Worm (Caenorhabditis elegans) whole organism, midembryonic: ENCODE results near the gene srbc-41.

Source experiments
- T22C8.4 ChIP-seq: fragments of 200-800 bp; sonication (Bioruptor generic); IDR thresholded peaks from 2 replicates; pipeline ENCODE4 v1.3.6; 2022; ENCODE audit warnings: missing genetic modification characterization, missing compliant biosample characterization
- cog-1 ChIP-seq: sonication (generic microtip); optimal IDR thresholded peaks from 2 replicates; lab custom pipeline; 2016; ENCODE audit warnings: missing genetic modification characterization, missing compliant biosample characterization
- flt-1 ChIP-seq: fragments of 200-800 bp; sonication (Bioruptor generic); IDR thresholded peaks from 2 replicates; pipeline ENCODE4 v1.3.6; 2022; ENCODE audit warnings: missing genetic modification characterization, missing compliant biosample characterization
- klf-2 ChIP-seq: fragments of 200-800 bp; sonication (Bioruptor generic); conservative IDR thresholded peaks from 2 replicates; pipeline ENCODE4 v1.3.6; 2022; ENCODE audit warnings: missing genetic modification reagents, missing genetic modification characterization, missing compliant biosample characterization
- med-1 ChIP-seq: sonication (generic microtip); optimal IDR thresholded peaks from 2 replicates; lab custom pipeline; 2017; ENCODE audit warnings: missing genetic modification characterization, mild to moderate bottlenecking, missing compliant biosample characterization, antibody characterized with exemption, missing genetic modification reagents; ENCODE audit not compliant: insufficient read depth
- ref-1 ChIP-seq: fragments of 200-800 bp; sonication (Bioruptor generic); conservative IDR thresholded peaks from 2 replicates; pipeline ENCODE4 v1.3.6; 2022; ENCODE audit warnings: missing genetic modification reagents, missing genetic modification characterization, missing compliant biosample characterization
- tab-1 ChIP-seq: fragments of 200-800 bp; sonication (Bioruptor generic); IDR thresholded peaks from 2 replicates; pipeline ENCODE4 v1.3.6; 2022; ENCODE audit warnings: missing genetic modification characterization, missing compliant biosample characterization
- ztf-23 ChIP-seq: fragments of 200-800 bp; sonication (Bioruptor generic); IDR thresholded peaks from 2 replicates; pipeline ENCODE4 v1.3.6; 2022; ENCODE audit warnings: missing genetic modification reagents, missing genetic modification characterization, missing compliant biosample characterization
- ztf-29 ChIP-seq: fragments of 200-800 bp; sonication (Bioruptor generic); IDR thresholded peaks from 2 replicates; pipeline ENCODE4 v1.3.6; 2022; ENCODE audit warnings: missing genetic modification reagents, missing genetic modification characterization, missing compliant biosample characterization

The srbc-41 gene

ce11 chrV:1611570-1611969 lies 3.1 kb downstream of the srbc-41 start:
- TF ChIP-seq klf-2 (GFP tag; lab: Robert Waterston, UW) (no peak), med-1 (no peak), ztf-23 (GFP tag; lab: Robert Waterston, UW) (no peak), ref-1 (GFP tag; lab: Robert Waterston, UW) (no peak), flt-1 (GFP tag; lab: Robert Waterston, UW) (no peak), tab-1 (GFP tag; lab: Robert Waterston, UW) (no peak), cog-1 (tag; lab: Kevin White, UChicago) (no peak), ztf-29 (GFP tag; lab: Robert Waterston, UW) (no peak), T22C8.4 (GFP tag; lab: Robert Waterston, UW) (no peak)

ce11 chrV:1610097-1610496 lies 4.5 kb downstream of the srbc-41 start, which contains the start of gene nhr-177:
nhr-177 (plus strand) TSS chrV:1610263.
- TF ChIP-seq med-1: no peak
- TF ChIP-seq flt-1 (GFP tag; lab: Robert Waterston, UW): no peak
- TF ChIP-seq ztf-29 (GFP tag; lab: Robert Waterston, UW): no peak
- no peak for TF ChIP-seq tab-1 (GFP tag; lab: Robert Waterston, UW)
- no peak for TF ChIP-seq ztf-23 (GFP tag; lab: Robert Waterston, UW)
- TF ChIP-seq T22C8.4 (GFP tag; lab: Robert Waterston, UW): no peak
- no peak for TF ChIP-seq cog-1 (tag; lab: Kevin White, UChicago)
- TF ChIP-seq klf-2 (GFP tag; lab: Robert Waterston, UW): no peak
- no peak for TF ChIP-seq ref-1 (GFP tag; lab: Robert Waterston, UW)

- no peak for TF ChIP-seq cog-1 (tag; lab: Kevin White, UChicago)
- no peak for TF ChIP-seq T22C8.4 (GFP tag; lab: Robert Waterston, UW)
These were observed 6.8 kb downstream of the srbc-41 start, which contains the start of gene nhr-178 for ce11 chrV:1607790-1608189. nhr-178 (minus strand) TSS chrV:1607953.

- TF ChIP-seq cog-1 (tag; lab: Kevin White, UChicago): no peak
- TF ChIP-seq flt-1 (GFP tag; lab: Robert Waterston, UW): no peak
- no peak for TF ChIP-seq tab-1 (GFP tag; lab: Robert Waterston, UW)
- no peak for TF ChIP-seq ztf-29 (GFP tag; lab: Robert Waterston, UW)
- no peak for TF ChIP-seq klf-2 (GFP tag; lab: Robert Waterston, UW)
- TF ChIP-seq ztf-23 (GFP tag; lab: Robert Waterston, UW): no peak
- TF ChIP-seq ref-1 (GFP tag; lab: Robert Waterston, UW): no peak
- no peak for TF ChIP-seq med-1
- no peak for TF ChIP-seq T22C8.4 (GFP tag; lab: Robert Waterston, UW)
These were observed 14.0 kb downstream of the srbc-41 start, which contains the start of gene F16B4.2 for ce11 chrV:1600561-1601088. F16B4.2 (plus strand) TSS chrV:1601038.

- TF ChIP-seq tab-1 (GFP tag; lab: Robert Waterston, UW) (no peak), ztf-29 (GFP tag; lab: Robert Waterston, UW) (no peak), cog-1 (tag; lab: Kevin White, UChicago) (no peak), klf-2 (GFP tag; lab: Robert Waterston, UW) (no peak), T22C8.4 (GFP tag; lab: Robert Waterston, UW) (no peak), flt-1 (GFP tag; lab: Robert Waterston, UW) (no peak), ztf-23 (GFP tag; lab: Robert Waterston, UW) (no peak), ref-1 (GFP tag; lab: Robert Waterston, UW) (no peak), med-1 (no peak)
These were observed 20.0 kb downstream of the srbc-41 start for ce11 chrV:1594554-1595092.

- no peak for TF ChIP-seq ztf-23 (GFP tag; lab: Robert Waterston, UW)
- no peak for TF ChIP-seq cog-1 (tag; lab: Kevin White, UChicago)
- TF ChIP-seq T22C8.4 (GFP tag; lab: Robert Waterston, UW): no peak
- TF ChIP-seq flt-1 (GFP tag; lab: Robert Waterston, UW): no peak
- no peak for TF ChIP-seq med-1
- no peak for TF ChIP-seq tab-1 (GFP tag; lab: Robert Waterston, UW)
- TF ChIP-seq klf-2 (GFP tag; lab: Robert Waterston, UW): no peak
- no peak for TF ChIP-seq ref-1 (GFP tag; lab: Robert Waterston, UW)
- TF ChIP-seq ztf-29 (GFP tag; lab: Robert Waterston, UW): no peak
These were observed 20.7 kb downstream of the srbc-41 start, which contains the start of gene F16B4.4 for ce11 chrV:1593799-1594420. F16B4.4 (plus strand) TSS chrV:1594019.

ce11 chrV:1588128-1588527 lies 26.5 kb downstream of the srbc-41 start, which contains the start of gene F16B4.5:
F16B4.5 (plus strand) TSS chrV:1588428.
- TF ChIP-seq ztf-23 (GFP tag; lab: Robert Waterston, UW) (no peak), cog-1 (tag; lab: Kevin White, UChicago) (no peak), T22C8.4 (GFP tag; lab: Robert Waterston, UW) (no peak), flt-1 (GFP tag; lab: Robert Waterston, UW) (no peak), ztf-29 (GFP tag; lab: Robert Waterston, UW) (no peak), med-1 (no peak), ref-1 (GFP tag; lab: Robert Waterston, UW) (no peak), klf-2 (GFP tag; lab: Robert Waterston, UW) (no peak)

ce11 chrV:1586906-1587305 lies 27.7 kb downstream of the srbc-41 start, which contains the start of gene F16B4.6:
F16B4.6 (plus strand) TSS chrV:1587206.
- TF ChIP-seq cog-1 (tag; lab: Kevin White, UChicago) (no peak), ref-1 (GFP tag; lab: Robert Waterston, UW) (no peak), flt-1 (GFP tag; lab: Robert Waterston, UW) (no peak), T22C8.4 (GFP tag; lab: Robert Waterston, UW) (no peak), med-1 (no peak), ztf-23 (GFP tag; lab: Robert Waterston, UW) (no peak), ztf-29 (GFP tag; lab: Robert Waterston, UW) (no peak), klf-2 (GFP tag; lab: Robert Waterston, UW) (no peak), tab-1 (GFP tag; lab: Robert Waterston, UW) (no peak)
